Worm (Caenorhabditis elegans) whole organism, L2 larva: ENCODE measurements around the gene Y57G11C.1144.

Experiments used
- aly-2 ChIP-seq: fragments of 150-350 bp; optimal IDR thresholded peaks from 2 replicates; lab custom pipeline; 2014; ENCODE audit warnings: missing biosample characterization, missing genetic modification characterization
- lsy-2 ChIP-seq, 2 experiments: fragments of 150-350 bp in 1 of 2; sonication (generic microtip) in 1 of 2; optimal IDR thresholded peaks; 2 replicates each; lab custom pipeline; 2014 to 2017; ENCODE audit warnings: missing biosample characterization in 2 of 2, missing genetic modification characterization in 2 of 2
- mab-5 ChIP-seq: fragments of 150-350 bp; optimal IDR thresholded peaks from 2 replicates; lab custom pipeline; 2014; ENCODE audit warnings: missing biosample characterization, missing genetic modification characterization
- nhr-25 ChIP-seq: fragments of 150-350 bp; sonication (generic microtip); optimal IDR thresholded peaks from 3 replicates; lab custom pipeline; 2014; ENCODE audit warnings: missing biosample characterization, missing genetic modification characterization
- nhr-77 ChIP-seq: fragments of 150-350 bp; optimal IDR thresholded peaks from 2 replicates; lab custom pipeline; 2014; ENCODE audit warnings: missing biosample characterization, missing genetic modification characterization
- unc-39 ChIP-seq: fragments of 150-350 bp; optimal IDR thresholded peaks from 2 replicates; lab custom pipeline; 2014; ENCODE audit warnings: missing biosample characterization, missing genetic modification characterization
- ztf-1 ChIP-seq: fragments of 200-800 bp; sonication (Bioruptor generic); conservative IDR thresholded peaks from 2 replicates; pipeline ENCODE4 v1.3.6; 2022; ENCODE audit warnings: missing genetic modification characterization, missing compliant biosample characterization

DNA sequence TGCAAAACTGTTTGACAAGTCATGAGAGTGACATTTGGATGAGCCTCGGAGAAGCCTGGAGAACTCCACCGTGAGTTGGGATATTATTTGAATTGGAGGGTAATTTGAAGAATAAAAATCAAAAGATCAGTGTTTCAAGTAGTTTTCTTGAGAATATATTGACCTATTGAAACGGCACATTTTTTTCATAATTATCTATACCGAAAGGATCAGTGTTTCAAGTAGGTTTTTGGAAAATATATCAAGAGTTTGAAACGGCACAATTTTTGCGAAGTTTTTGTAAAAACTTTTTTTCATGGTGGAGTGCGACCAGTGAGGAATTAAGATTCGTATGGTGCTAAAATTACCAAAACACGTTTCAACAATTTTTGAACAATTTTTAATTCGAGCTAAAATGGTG is 45.1 kb upstream of the Y57G11C.1144 start:
- TF ChIP-seq unc-39 (tag; lab: Kevin White, UChicago) (no peak), lsy-2 (tag; optimal IDR thresholded peaks at IDR 0.05; lab: Kevin White, UChicago) (no peak), aly-2 (tag; lab: Kevin White, UChicago) (no peak), ztf-1 (GFP tag; lab: Robert Waterston, UW) (no peak), nhr-25 (no peak), nhr-77 (tag; lab: Kevin White, UChicago) (no peak), mab-5 (tag; lab: Kevin White, UChicago) (no peak)
